Fruit fly (Drosophila melanogaster): Measurements from ENCODE around the gene CecA2.

Gene CecA2

dm6 chr3R:30205946-30206345 is 6.0 kb upstream of the CecA2 start (continued):
- TF ChIP-seq scrt (GFP tag; optimal IDR thresholded peaks at IDR 0.05) (no peak), mam (GFP tag; optimal IDR thresholded peaks at IDR 0.05) (no peak), CG42726 (GFP tag; IDR thresholded peaks at IDR 0.05; ENCODE audit: partially characterized antibody) (no peak), en (GFP tag; optimal IDR thresholded peaks at IDR 0.05) (no peak), ara (GFP tag; IDR thresholded peaks at IDR 0.05) (no peak), CG1603 (tag; optimal IDR thresholded peaks at IDR 0.05) (no peak), sd (tag; optimal IDR thresholded peaks at IDR 0.05) (no peak), bbx (GFP tag; IDR thresholded peaks at IDR 0.05; ENCODE audit: partially characterized antibody) (no peak), CG6254 (GFP tag; optimal IDR thresholded peaks at IDR 0.05) (peak; percentile 98), ken (GFP tag; IDR thresholded peaks at IDR 0.05) (no peak), BEAF-32 (GFP tag; optimal IDR thresholded peaks at IDR 0.05) (no peak), z (GFP tag; IDR thresholded peaks at IDR 0.05) (no peak), CG10431 (GFP tag; optimal IDR thresholded peaks at IDR 0.05) (peak; percentile 99), CG2116 (GFP tag; optimal IDR thresholded peaks at IDR 0.05) (no peak)

dm6 chr3R:30208011-30208410 is 3.9 kb upstream of the CecA2 start:
- 0 out of 2 replicates have a peak, but pooled peaks have one; percentile 7 for TF ChIP-seq CG16779 (GFP tag; IDR thresholded peaks at IDR 0.05)
- peak; percentile 28; the same call in 1 of the 2 replicates for TF ChIP-seq ara (GFP tag; IDR thresholded peaks at IDR 0.05)
- no peak for TF ChIP-seq usp (GFP tag; optimal IDR thresholded peaks at IDR 0.05)
- TF ChIP-seq Xrp1 (GFP tag; IDR thresholded peaks at IDR 0.05) = no peak
- TF ChIP-seq Ets65A (GFP tag) = peak; percentile 52
- TF ChIP-seq caup (GFP tag; optimal IDR thresholded peaks at IDR 0.05; ENCODE audit: severe bottlenecking) = no peak
- no peak for TF ChIP-seq Hey (tag; optimal IDR thresholded peaks at IDR 0.05)
- TF ChIP-seq Med (GFP tag) = peak; percentile 80

- TF ChIP-seq CG11247 (GFP tag; IDR thresholded peaks at IDR 0.05) (peak; percentile 82), Hr78 (GFP tag; optimal IDR thresholded peaks at IDR 0.05) (peak in 1 of 2 experiments; percentile 12), Hr51 (GFP tag; optimal IDR thresholded peaks at IDR 0.05) (peak; percentile 13 to 57), CG6254 (GFP tag; optimal IDR thresholded peaks at IDR 0.05) (peak; percentile 42), B-H2 (GFP tag; optimal IDR thresholded peaks at IDR 0.05) (peak; percentile 76), lola (GFP tag; optimal IDR thresholded peaks at IDR 0.05) (peak in 1 of 3 experiments; percentile 30), CG2678 (tag; optimal IDR thresholded peaks at IDR 0.05) (peak; percentile 60), CG12155 (GFP tag; optimal IDR thresholded peaks at IDR 0.05) (peak; percentile 72), cg (GFP tag; optimal IDR thresholded peaks at IDR 0.05) (no peak), CG14860 (GFP tag; IDR thresholded peaks at IDR 0.05; ENCODE audit: partially characterized antibody) (peak; percentile 98), ttk (GFP tag; IDR thresholded peaks at IDR 0.05) (peak; percentile 58; the same call in 1 of the 2 replicates), vvl (GFP tag; IDR thresholded peaks at IDR 0.05) (peak; percentile 80), Vsx1 (GFP tag; optimal IDR thresholded peaks at IDR 0.05) (peak; percentile 74), Drgx (GFP tag; IDR thresholded peaks at IDR 0.05) (peak; percentile 53), kay (GFP tag; optimal IDR thresholded peaks at IDR 0.05) (no peak), CG12104 (GFP tag; optimal IDR thresholded peaks at IDR 0.05) (peak; percentile 70), CG14050 (GFP tag; IDR thresholded peaks at IDR 0.05) (peak; percentile 69), CHES-1-like (GFP tag; optimal IDR thresholded peaks at IDR 0.05) (peak; percentile 32), Nf-YC (tag; optimal IDR thresholded peaks at IDR 0.05) (peak; percentile 78), jigr1 (GFP tag; IDR thresholded peaks at IDR 0.05) (no peak), zf30C (GFP tag; optimal IDR thresholded peaks at IDR 0.05) (no peak), CG8281 (tag; optimal IDR thresholded peaks at IDR 0.05) (peak; percentile 27), pnt (GFP tag; optimal IDR thresholded peaks at IDR 0.05) (no peak), YL-1 (GFP tag; optimal IDR thresholded peaks at IDR 0.05) (peak; percentile 83), Atf-2 (GFP tag; optimal IDR thresholded peaks at IDR 0.05) (peak; percentile 7), CG32532 (GFP tag; IDR thresholded peaks at IDR 0.05) (peak; percentile 83), CG31365 (tag; optimal IDR thresholded peaks at IDR 0.05) (peak; percentile 76)
Measured at dm6 chr3R:30208766-30209484, 3.0 kb upstream of the CecA2 start, which contains the start of gene RpS7. TSS of gene RpS7 (minus strand) at chr3R:30209020.

Data from whole organism, embryonic.